Fruit fly (Drosophila melanogaster) Kc167 (cell line): ENCODE results near the gene CG14646.

Experiments
- Myc ChIP-seq: fragments of >200 bp; optimal IDR thresholded peaks from 2 replicates; lab custom pipeline; 2017; ENCODE audit warnings: missing external identifiers
- Sin3A ChIP-seq: fragments of >200 bp; optimal IDR thresholded peaks from 2 replicates; lab custom pipeline; 2018; ENCODE audit warnings: missing external identifiers
- psq ChIP-seq: fragments of >200 bp; optimal IDR thresholded peaks from 2 replicates; lab custom pipeline; 2017; ENCODE audit warnings: missing external identifiers
- ttk ChIP-seq: sonication (Bioruptor generic); optimal IDR thresholded peaks from 2 replicates; lab custom pipeline; 2017; ENCODE audit warnings: missing external identifiers

- no peak for TF ChIP-seq Sin3A (lab: Kevin White, UChicago)
- no peak for TF ChIP-seq Myc (lab: Kevin White, UChicago)
- no peak for TF ChIP-seq psq (lab: Kevin White, UChicago)
- TF ChIP-seq ttk: no peak
These were observed 10.3 kb downstream of the CG14646 start, which contains the start of gene CG14647 for dm6 chr3R:4400497-4400833.
